Fruit fly (Drosophila melanogaster) whole organism, embryonic: ENCODE data around the gene sesB.

ENCODE experiments used
- BtbVII ChIP-seq: fragments of 200-800 bp; sonication (Bioruptor generic); optimal IDR thresholded peaks from 3 replicates; lab custom pipeline; 2017; ENCODE audit warnings: missing biosample characterization, mild to moderate bottlenecking, missing genetic modification characterization
- C15 ChIP-seq: fragments of 200-800 bp; sonication (Bioruptor generic); IDR thresholded peaks from 3 replicates; pipeline ENCODE4 v1.3.6; 2022; ENCODE audit warnings: missing biosample characterization, missing genetic modification characterization
- CG10147 ChIP-seq: fragments of 200-800 bp; sonication (Bioruptor generic); optimal IDR thresholded peaks from 2 replicates; lab custom pipeline; 2019; ENCODE audit warnings: missing biosample characterization, mild to moderate bottlenecking, missing genetic modification characterization, moderate library complexity
- CG12659 ChIP-seq: fragments of 200-800 bp; sonication (Bioruptor generic); optimal IDR thresholded peaks from 3 replicates; lab custom pipeline; 2017; ENCODE audit warnings: mild to moderate bottlenecking, missing biosample characterization, missing genetic modification reagents, missing genetic modification characterization
- CG13894 ChIP-seq: fragments of 200-800 bp; sonication (Bioruptor generic); optimal IDR thresholded peaks from 3 replicates; lab custom pipeline; 2018; ENCODE audit warnings: missing biosample characterization, mild to moderate bottlenecking, missing genetic modification characterization, moderate library complexity
- CG15479 ChIP-seq: fragments of 200-800 bp; sonication (Bioruptor generic); optimal IDR thresholded peaks from 3 replicates; lab custom pipeline; 2019; ENCODE audit warnings: missing biosample characterization, mild to moderate bottlenecking, missing genetic modification characterization, moderate library complexity
- CG17361 ChIP-seq: fragments of 200-800 bp; sonication (Bioruptor generic); IDR thresholded peaks from 3 replicates; pipeline ENCODE4 v1.3.6; 2022; ENCODE audit warnings: missing biosample characterization, missing genetic modification characterization
- CG1832 ChIP-seq: fragments of 200-800 bp; sonication (Bioruptor generic); optimal IDR thresholded peaks from 2 replicates; lab custom pipeline; 2017; ENCODE audit warnings: missing biosample characterization, mild to moderate bottlenecking, missing genetic modification characterization, inconsistent platforms
- CG18599 ChIP-seq: fragments of 200-800 bp; sonication (Bioruptor generic); optimal IDR thresholded peaks from 3 replicates; lab custom pipeline; 2017; ENCODE audit warnings: missing biosample characterization, missing genetic modification characterization, mild to moderate bottlenecking, moderate library complexity, missing genetic modification reagents
- CG3065 ChIP-seq: fragments of 200-800 bp; sonication (Bioruptor generic); optimal IDR thresholded peaks from 2 replicates; lab custom pipeline; 2016; ENCODE audit warnings: missing biosample characterization, missing genetic modification characterization
- CG3163 ChIP-seq: fragments of 200-800 bp; sonication (Bioruptor generic); optimal IDR thresholded peaks from 3 replicates; lab custom pipeline; 2016; ENCODE audit warnings: missing biosample characterization, missing genetic modification characterization
- CG34376 ChIP-seq: fragments of 200-800 bp; sonication (Bioruptor generic); optimal IDR thresholded peaks from 2 replicates; lab custom pipeline; 2018; ENCODE audit warnings: missing biosample characterization, mild to moderate bottlenecking, missing genetic modification characterization
- CG4424 ChIP-seq: fragments of 200-800 bp; sonication (Bioruptor generic); optimal IDR thresholded peaks from 3 replicates; lab custom pipeline; 2016; ENCODE audit warnings: missing biosample characterization, missing genetic modification characterization
- CG4730 ChIP-seq: fragments of 200-800 bp; sonication (Bioruptor generic); IDR thresholded peaks from 2 replicates; pipeline ENCODE4 v1.3.6; 2022; ENCODE audit warnings: missing biosample characterization, missing genetic modification characterization
- CG6254 ChIP-seq: fragments of 200-800 bp; sonication (Bioruptor generic); optimal IDR thresholded peaks from 3 replicates; lab custom pipeline; 2017; ENCODE audit warnings: mild to moderate bottlenecking, missing biosample characterization, missing genetic modification reagents, missing genetic modification characterization
- CG9437 ChIP-seq: fragments of 200-800 bp; sonication (Bioruptor generic); optimal IDR thresholded peaks from 2 replicates; lab custom pipeline; 2018; ENCODE audit warnings: missing biosample characterization, mild to moderate bottlenecking, missing genetic modification characterization
- CG9727 ChIP-seq: fragments of 200-800 bp; sonication (Bioruptor generic); optimal IDR thresholded peaks from 3 replicates; lab custom pipeline; 2017; ENCODE audit warnings: missing biosample characterization, mild to moderate bottlenecking, missing genetic modification characterization
- Chrac-16 ChIP-seq: fragments of 200-800 bp; sonication (Bioruptor generic); optimal IDR thresholded peaks from 3 replicates; lab custom pipeline; 2016; ENCODE audit warnings: missing biosample characterization, missing genetic modification characterization
- Dref ChIP-seq: fragments of 200-800 bp; sonication (Bioruptor generic); IDR thresholded peaks from 2 replicates; pipeline ENCODE4 v1.3.6; 2022; ENCODE audit warnings: missing biosample characterization, missing genetic modification characterization
- E2f1 ChIP-seq: fragments of 200-800 bp; sonication (Bioruptor generic); IDR thresholded peaks from 2 replicates; pipeline ENCODE4 v1.3.6; 2022; ENCODE audit warnings: missing biosample characterization, missing genetic modification characterization
- Eip74EF ChIP-seq, 2 experiments: fragments of 200-800 bp in 1 of 2; fragments of >200 bp in 1 of 2; sonication (Bioruptor generic) in 1 of 2; optimal IDR thresholded peaks; 2 replicates each; lab custom pipeline; 2017 to 2019; ENCODE audit warnings: missing biosample characterization in 2 of 2, missing genetic modification characterization in 2 of 2, mild to moderate bottlenecking in 1 of 2, moderate library complexity in 1 of 2
- MESR4 ChIP-seq: fragments of 200-800 bp; sonication (Bioruptor generic); optimal IDR thresholded peaks from 2 replicates; lab custom pipeline; 2018; ENCODE audit warnings: missing biosample characterization, mild to moderate bottlenecking, missing genetic modification characterization, moderate library complexity
- Med ChIP-seq: fragments of 200-800 bp; sonication (Bioruptor generic); peaks from one replicate; lab custom pipeline; 2016; ENCODE audit warnings: missing biosample characterization, missing genetic modification characterization, mild to moderate bottlenecking, inconsistent platforms, moderate library complexity
- Rfx ChIP-seq: fragments of 200-800 bp; sonication (Bioruptor generic); IDR thresholded peaks from 2 replicates; pipeline ENCODE4 v1.3.6; 2022; ENCODE audit warnings: missing biosample characterization, missing genetic modification characterization
- Sry-β ChIP-seq: fragments of 200-800 bp; sonication (Bioruptor generic); optimal IDR thresholded peaks from 2 replicates; lab custom pipeline; 2018; ENCODE audit warnings: missing biosample characterization, mild to moderate bottlenecking, missing genetic modification characterization, moderate library complexity
- Trl ChIP-seq, 3 experiments: fragments of >200 bp in 2 of 3; fragments of 200-800 bp in 1 of 3; sonication (Bioruptor generic) in 1 of 3; optimal IDR thresholded peaks; 2 replicates in 1 of 3; 3 replicates in 2 of 3; lab custom pipeline; 2016 to 2017; ENCODE audit warnings: missing biosample characterization in 1 of 3, missing genetic modification characterization in 1 of 3
- Usf ChIP-seq: fragments of 200-800 bp; sonication (Bioruptor generic); optimal IDR thresholded peaks from 2 replicates; lab custom pipeline; 2017; ENCODE audit warnings: missing genotype, missing biosample characterization, missing genetic modification characterization
- ap ChIP-seq: fragments of 200-800 bp; sonication (Bioruptor generic); IDR thresholded peaks from 2 replicates; pipeline ENCODE4 v1.3.6; 2022; ENCODE audit warnings: missing biosample characterization, missing genetic modification characterization
- ara ChIP-seq: fragments of 200-800 bp; sonication (Bioruptor generic); IDR thresholded peaks from 2 replicates; pipeline ENCODE4 v1.3.6; 2022; ENCODE audit warnings: missing biosample characterization, missing genetic modification characterization
- bcd ChIP-seq: fragments of 200-800 bp; sonication (Bioruptor generic); optimal IDR thresholded peaks from 2 replicates; lab custom pipeline; 2017; ENCODE audit warnings: missing biosample characterization, mild to moderate bottlenecking, missing genetic modification characterization
- br ChIP-seq: fragments of >200 bp; optimal IDR thresholded peaks from 2 replicates; lab custom pipeline; 2017
- caup ChIP-seq: fragments of 200-800 bp; sonication (Bioruptor generic); optimal IDR thresholded peaks from 3 replicates; lab custom pipeline; 2017; ENCODE audit warnings: missing biosample characterization, mild to moderate bottlenecking, missing genetic modification characterization, moderate library complexity; ENCODE audit not compliant: severe bottlenecking
- chn ChIP-seq: fragments of 200-800 bp; sonication (Bioruptor generic); optimal IDR thresholded peaks from 2 replicates; lab custom pipeline; 2016; ENCODE audit warnings: missing biosample characterization, missing genetic modification characterization
- dmrt99B ChIP-seq: fragments of 200-800 bp; sonication (Bioruptor generic); optimal IDR thresholded peaks from 2 replicates; lab custom pipeline; 2018; ENCODE audit warnings: missing biosample characterization, mild to moderate bottlenecking, missing genetic modification characterization, moderate library complexity
- dysf ChIP-seq: fragments of 200-800 bp; sonication (Bioruptor generic); IDR thresholded peaks from 3 replicates; pipeline ENCODE4 v1.3.6; 2022; ENCODE audit warnings: missing biosample characterization, missing genetic modification characterization
- gsb ChIP-seq: fragments of 200-800 bp; sonication (Bioruptor generic); IDR thresholded peaks from 2 replicates; pipeline ENCODE4 v1.3.6; 2022; ENCODE audit warnings: missing biosample characterization, missing genetic modification characterization
- jing ChIP-seq: fragments of 200-800 bp; sonication (Bioruptor generic); optimal IDR thresholded peaks from 2 replicates; lab custom pipeline; 2018; ENCODE audit warnings: missing biosample characterization, mild to moderate bottlenecking, missing genetic modification characterization
- kah ChIP-seq: fragments of 200-800 bp; sonication (Bioruptor generic); optimal IDR thresholded peaks from 2 replicates; lab custom pipeline; 2018; ENCODE audit warnings: missing biosample characterization, mild to moderate bottlenecking, missing genetic modification characterization
- lov ChIP-seq, 2 experiments: fragments of 200-800 bp in 1 of 2; fragments of >200 bp in 1 of 2; sonication (Bioruptor generic) in 1 of 2; IDR thresholded peaks in 1 of 2; optimal IDR thresholded peaks in 1 of 2; 2 replicates in 1 of 2; 3 replicates in 1 of 2; pipeline versions ENCODE4 v1.3.6 to Lab custom; 2017 to 2022; ENCODE audit warnings: missing biosample characterization in 1 of 2, missing genetic modification characterization in 1 of 2
- prd ChIP-seq, 3 experiments: fragments of >200 bp in 2 of 3; fragments of 200-800 bp in 1 of 3; sonication (Bioruptor generic) in 1 of 3; optimal IDR thresholded peaks in 2 of 3; IDR thresholded peaks in 1 of 3; 2 replicates in 2 of 3; 3 replicates in 1 of 3; pipeline versions ENCODE4 v1.3.6 to Lab custom; 2017 to 2022; ENCODE audit warnings: missing biosample characterization in 1 of 3, missing genetic modification characterization in 1 of 3
- psq ChIP-seq: fragments of 200-800 bp; sonication (Bioruptor generic); optimal IDR thresholded peaks from 2 replicates; lab custom pipeline; 2017; ENCODE audit warnings: missing biosample characterization, missing genetic modification characterization
- rib ChIP-seq: fragments of 200-800 bp; sonication (Bioruptor generic); IDR thresholded peaks from 2 replicates; pipeline ENCODE4 v1.3.6; 2022; ENCODE audit warnings: missing biosample characterization, missing genetic modification characterization
- ro ChIP-seq: fragments of 200-800 bp; sonication (Bioruptor generic); IDR thresholded peaks from 2 replicates; pipeline ENCODE4 v1.3.6; 2022; ENCODE audit warnings: missing biosample characterization, missing genetic modification characterization
- row ChIP-seq: fragments of 200-800 bp; sonication (Bioruptor generic); IDR thresholded peaks from 3 replicates; pipeline ENCODE4 v1.3.6; 2022; ENCODE audit warnings: missing biosample characterization, missing genetic modification characterization
- sens ChIP-seq: fragments of 200-800 bp; sonication (Bioruptor generic); peaks from one replicate; lab custom pipeline; 2016; ENCODE audit warnings: missing biosample characterization, missing genetic modification characterization
- sqz ChIP-seq: fragments of 200-800 bp; sonication (Bioruptor generic); optimal IDR thresholded peaks from 3 replicates; lab custom pipeline; 2018; ENCODE audit warnings: missing biosample characterization, mild to moderate bottlenecking, missing genetic modification characterization
- stc ChIP-seq: fragments of 200-800 bp; sonication (Bioruptor generic); IDR thresholded peaks from 2 replicates; pipeline ENCODE4 v1.3.6; 2022; ENCODE audit warnings: missing biosample characterization, missing genetic modification characterization

Gene sesB

dm6 chrX:10784812-10785638 lies 1.7 kb downstream of the sesB start (continued):
- no peak for TF ChIP-seq gsb (GFP tag; lab: Robert Waterston, UW)
- peak; percentile 40 for TF ChIP-seq CG10147 (GFP tag; lab: Kevin White, UChicago)
- TF ChIP-seq CG9727 (GFP tag; lab: Kevin White, UChicago) = peak; percentile 71
- TF ChIP-seq rib (GFP tag; lab: Robert Waterston, UW) = peak; percentile 30; the same call in 1 of the 2 replicates
- TF ChIP-seq C15 = no peak
- TF ChIP-seq chn (GFP tag; lab: Kevin White, UChicago) = no peak
- peak; percentile 16 for TF ChIP-seq CG12659 (GFP tag; lab: Kevin White, UChicago)
- peak; percentile 5 for TF ChIP-seq bcd (GFP tag; lab: Kevin White, UChicago)
- TF ChIP-seq Med (GFP tag; lab: Kevin White, UChicago) = peak; percentile 58
- TF ChIP-seq Usf = no peak
- no peak for TF ChIP-seq CG3065
- peak; percentile 23 for TF ChIP-seq CG4424 (GFP tag; lab: Kevin White, UChicago)
- peak; percentile 10; the same call in 1 of the 2 replicates for TF ChIP-seq E2f1
- peak in 1 of 2 experiments; percentile 41 for TF ChIP-seq Eip74EF (GFP tag; optimal IDR thresholded peaks at IDR 0.05; lab: Kevin White, UChicago)
- peak; percentile 75 for TF ChIP-seq sqz (GFP tag; lab: Kevin White, UChicago)
- TF ChIP-seq CG9437 (GFP tag; lab: Kevin White, UChicago) = peak; percentile 43
- peak in 1 of 2 experiments; percentile 52 for TF ChIP-seq Trl (optimal IDR thresholded peaks at IDR 0.05; lab: Kevin White, UChicago)
- TF ChIP-seq Trl (GFP tag; optimal IDR thresholded peaks at IDR 0.05; lab: Kevin White, UChicago) = no peak
- no peak for TF ChIP-seq CG13894 (tag; lab: Kevin White, UChicago)
- TF ChIP-seq ro (GFP tag; lab: Robert Waterston, UW) = no peak
- no peak for TF ChIP-seq ara (GFP tag; lab: Robert Waterston, UW)
- TF ChIP-seq CG4730 (GFP tag; lab: Robert Waterston, UW) = no peak
- TF ChIP-seq Sry-β (GFP tag; lab: Kevin White, UChicago) = peak; percentile 90
- TF ChIP-seq stc (GFP tag; lab: Robert Waterston, UW) = no peak

- TF ChIP-seq sens (GFP tag; lab: Kevin White, UChicago) = peak; percentile 0
- peak; percentile 94 for TF ChIP-seq CG15479
- TF ChIP-seq CG1832 (GFP tag; lab: Kevin White, UChicago) = peak; percentile 73
- no peak for TF ChIP-seq jing (GFP tag; lab: Kevin White, UChicago)
- no peak for TF ChIP-seq dysf (GFP tag; lab: Robert Waterston, UW)
- TF ChIP-seq BtbVII = peak; percentile 55
- TF ChIP-seq ap (GFP tag; lab: Robert Waterston, UW) = no peak
- no peak for TF ChIP-seq br (lab: Kevin White, UChicago)
- no peak for TF ChIP-seq dmrt99B (tag; lab: Kevin White, UChicago)
- peak; percentile 71 for TF ChIP-seq CG3163
- TF ChIP-seq caup = peak; percentile 25
- TF ChIP-seq prd (optimal IDR thresholded peaks at IDR 0.05; lab: Kevin White, UChicago) = no peak
- peak; percentile 3; the same call in 1 of the 3 replicates for TF ChIP-seq prd (GFP tag; IDR thresholded peaks at IDR 0.05; lab: Robert Waterston, UW)
- no peak for TF ChIP-seq CG6254 (GFP tag; lab: Kevin White, UChicago)
- TF ChIP-seq row (GFP tag; lab: Robert Waterston, UW) = peak; percentile 20; the same call in 2 of the 3 replicates
- peak; percentile 4 for TF ChIP-seq kah
- no peak for TF ChIP-seq lov (optimal IDR thresholded peaks at IDR 0.05; lab: Kevin White, UChicago)
- no peak for TF ChIP-seq lov (GFP tag; IDR thresholded peaks at IDR 0.05; lab: Robert Waterston, UW)
- peak; percentile 17 for TF ChIP-seq CG34376 (GFP tag; lab: Kevin White, UChicago)
- no peak for TF ChIP-seq Dref (GFP tag; lab: Robert Waterston, UW)
- TF ChIP-seq Trl (optimal IDR thresholded peaks at IDR 0.05; lab: Kevin White, UChicago) = peak; percentile 81 to 89
- TF ChIP-seq Trl (GFP tag; optimal IDR thresholded peaks at IDR 0.05; lab: Kevin White, UChicago) = peak; percentile 1
- TF ChIP-seq CG17361 (GFP tag; lab: Robert Waterston, UW) = no peak
- TF ChIP-seq CG18599 = peak; percentile 26
- TF ChIP-seq psq (GFP tag; lab: Kevin White, UChicago) = no peak
- no peak for TF ChIP-seq Chrac-16
- peak; percentile 12; the same call in 1 of the 2 replicates for TF ChIP-seq Rfx
- no peak for TF ChIP-seq MESR4 (GFP tag; lab: Kevin White, UChicago)
Measured at dm6 chrX:10784330-10784778, 2.4 kb downstream of the sesB start.
